Worm (Caenorhabditis elegans): ENCODE measurements around the gene ani-3.

ani-3 gene

DNA sequence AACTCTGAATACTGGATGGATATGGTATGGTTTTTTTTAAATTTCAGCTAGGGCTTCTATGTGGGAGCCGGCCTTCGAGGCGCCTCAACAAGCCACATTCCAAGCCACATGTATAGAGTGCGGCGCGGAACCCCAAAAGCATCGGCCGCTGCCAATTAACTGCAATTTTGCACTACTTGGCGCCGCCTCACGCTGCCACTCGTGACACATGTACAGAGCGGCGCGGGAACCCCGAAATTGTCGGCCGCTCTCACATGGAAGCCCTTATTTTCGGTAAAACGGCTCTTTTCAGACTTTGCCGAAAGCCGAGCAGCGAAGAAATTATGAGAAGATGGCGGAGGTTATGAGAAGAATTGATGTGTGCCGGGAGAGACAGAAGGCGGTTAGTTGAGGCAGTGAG is 46.3 kb downstream of the ani-3 start:
- no peak for TF ChIP-seq unc-62 (GFP tag; optimal IDR thresholded peaks at IDR 0.05)

DNA sequence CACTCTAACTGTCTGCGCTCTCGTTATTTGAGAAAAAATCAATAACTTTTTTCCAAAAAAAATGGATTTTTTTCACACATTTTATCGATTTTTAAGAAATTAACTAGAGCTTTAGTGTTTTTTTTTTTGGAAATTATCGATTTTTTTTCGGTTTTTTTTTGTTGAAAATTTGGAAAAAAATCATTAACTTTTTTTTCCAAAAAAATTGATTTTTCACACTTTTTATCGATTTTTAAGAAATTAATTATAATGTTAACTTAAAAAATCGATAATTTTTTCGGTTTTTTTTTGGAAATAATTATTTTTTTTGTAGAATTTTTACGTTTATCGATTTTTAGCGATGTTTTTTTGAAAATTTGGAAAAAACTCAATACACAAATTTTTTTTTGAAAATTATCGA is 46.7 kb downstream of the ani-3 start:
- no peak for TF ChIP-seq unc-62 (GFP tag; optimal IDR thresholded peaks at IDR 0.05)

DNA sequence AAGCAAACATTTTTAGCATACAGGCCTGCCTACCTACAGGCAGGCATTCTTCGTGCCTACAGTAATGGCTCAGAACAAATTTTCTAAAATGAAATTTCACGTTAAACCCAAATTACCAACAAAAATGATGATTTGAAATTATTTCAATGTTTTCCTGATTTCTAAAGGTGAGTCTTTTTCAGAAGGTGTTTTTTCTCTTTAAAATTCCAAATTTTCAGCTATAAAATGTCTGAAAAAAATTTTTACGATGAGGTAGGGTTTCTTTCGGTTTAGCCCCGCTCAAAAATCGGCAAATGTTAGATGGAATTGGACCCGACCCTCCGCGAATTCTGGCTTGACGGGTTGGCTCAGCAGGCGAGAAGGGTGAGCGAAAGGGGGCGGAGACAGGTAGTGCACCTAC is 48.3 kb downstream of the ani-3 start, which contains the start of gene W04E12.5:
TSS of gene W04E12.5 (plus strand) at position 301 of the 400 bp plus-strand sequence.
- no peak for TF ChIP-seq unc-62 (GFP tag; optimal IDR thresholded peaks at IDR 0.05)

DNA sequence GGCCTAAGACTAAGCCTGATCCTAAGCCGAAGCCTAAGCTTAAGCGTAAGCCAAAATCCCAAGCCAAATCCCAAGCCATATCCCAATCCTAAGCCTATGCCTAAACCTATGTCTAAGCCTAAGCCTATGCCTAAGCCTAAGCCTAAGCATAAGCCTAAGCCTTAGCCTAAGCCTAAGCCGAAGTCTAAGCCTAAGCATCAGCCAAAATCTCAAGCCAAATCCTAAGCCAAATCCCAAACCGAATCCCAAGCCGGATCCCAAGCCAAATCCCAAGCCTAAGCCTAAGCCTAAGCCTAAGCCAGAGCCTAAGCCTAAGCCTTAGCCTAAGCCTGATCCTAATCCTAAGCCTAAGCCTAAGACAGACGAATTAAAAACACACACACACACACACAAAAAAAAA is 49.6 kb downstream of the ani-3 start:
- no peak for TF ChIP-seq unc-62 (GFP tag; optimal IDR thresholded peaks at IDR 0.05)

DNA sequence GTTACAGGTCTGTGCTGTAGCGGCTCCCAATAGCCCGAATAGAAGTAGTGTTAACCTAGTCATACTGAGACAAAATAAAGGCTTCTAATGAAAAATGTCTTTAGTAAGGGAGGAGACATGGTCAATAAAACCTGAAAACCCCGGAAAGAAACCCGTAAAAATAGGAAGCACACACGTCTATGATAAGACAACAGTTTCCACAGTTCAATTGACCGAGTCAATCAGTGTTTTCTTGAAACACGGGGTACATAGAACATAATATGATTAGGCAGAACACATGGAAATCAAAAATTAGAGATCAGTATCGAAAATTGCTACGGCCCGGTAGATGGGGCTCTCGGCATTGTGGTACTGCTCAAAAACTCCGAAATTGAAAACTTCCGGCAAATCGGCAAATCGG is 53.6 kb downstream of the ani-3 start, which contains the start of gene clec-49:
TSS of gene clec-49 (minus strand) at position 103 of the 400 bp plus-strand sequence.
- TF ChIP-seq unc-62 (GFP tag; optimal IDR thresholded peaks at IDR 0.05), result no peak

DNA sequence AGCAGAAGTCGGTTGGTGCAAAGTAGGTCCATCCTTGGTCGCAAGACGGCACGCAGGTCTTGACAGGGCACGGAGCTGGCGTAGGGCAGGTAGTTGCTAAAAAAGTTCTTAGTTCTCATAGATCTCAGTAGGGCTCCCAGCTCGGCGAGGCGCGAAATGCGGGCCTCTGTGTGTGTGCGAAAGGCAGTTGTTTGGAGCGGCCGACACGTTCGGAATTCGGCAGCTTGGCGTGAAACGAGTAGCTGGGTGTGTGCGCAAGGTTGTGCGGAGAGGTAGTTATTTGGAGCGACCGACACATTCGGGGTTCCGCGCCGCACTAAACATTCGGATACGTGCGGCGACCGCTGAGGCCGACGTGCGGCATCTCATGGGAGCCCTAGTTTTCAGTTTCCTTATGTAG is 55.3 kb downstream of the ani-3 start:
- no peak for TF ChIP-seq unc-62 (GFP tag; optimal IDR thresholded peaks at IDR 0.05)

DNA sequence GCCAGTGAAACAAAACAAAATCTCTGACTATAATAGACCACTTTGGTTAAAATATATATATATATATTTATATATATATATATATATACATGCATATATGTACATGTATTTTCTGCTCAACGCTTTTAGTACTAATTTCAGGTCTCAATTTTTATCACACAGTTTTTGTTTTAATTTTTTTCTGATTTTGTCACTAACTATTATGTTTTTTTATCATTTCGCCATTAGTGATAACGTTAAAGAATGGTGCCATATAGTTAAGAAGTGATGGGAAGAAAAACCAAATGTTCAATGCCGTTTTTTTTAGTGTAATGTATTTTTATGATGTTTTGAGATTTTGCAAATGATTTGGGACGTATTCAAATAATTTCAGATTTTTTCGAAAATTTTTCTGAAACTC is 56.8 kb downstream of the ani-3 start:
- TF ChIP-seq unc-62 (GFP tag; optimal IDR thresholded peaks at IDR 0.05), result no peak

Data from whole organism, dauer.